Worm (Caenorhabditis elegans): ENCODE results near the gene T27E7.5.

The T27E7.5 gene

DNA sequence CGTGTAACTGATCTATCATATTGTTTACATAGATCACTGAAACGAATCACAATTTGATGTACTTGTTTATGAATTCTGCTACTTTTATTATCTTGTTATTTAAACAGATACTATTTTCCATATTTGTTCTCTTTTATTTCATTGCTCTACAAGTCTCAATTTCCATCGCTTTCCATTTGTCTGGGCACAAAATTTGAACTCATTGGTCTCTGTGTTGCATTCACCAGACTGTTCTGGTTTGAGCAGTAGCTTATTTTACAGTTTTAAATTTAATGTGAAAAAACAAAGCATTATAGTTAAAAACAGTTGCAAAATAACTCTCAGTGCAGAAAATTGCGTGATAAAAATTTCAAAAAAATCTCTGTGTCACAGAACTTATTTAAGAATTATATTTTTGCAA, 50.6 kb downstream of the T27E7.5 start:
- TF ChIP-seq fkh-10 (GFP tag; optimal IDR thresholded peaks at IDR 0.05) (no peak), lin-15B (tag; optimal IDR thresholded peaks at IDR 0.05) (no peak), ama-1 (optimal IDR thresholded peaks at IDR 0.05) (no peak), nfya-1 (tag; optimal IDR thresholded peaks at IDR 0.05; ENCODE audit: insufficient read depth) (no peak), ztf-4 (tag; optimal IDR thresholded peaks at IDR 0.05) (no peak), nhr-23 (tag; optimal IDR thresholded peaks at IDR 0.05) (no peak), nhr-67 (tag; optimal IDR thresholded peaks at IDR 0.05) (no peak), nhr-76 (tag; optimal IDR thresholded peaks at IDR 0.05) (no peak), ceh-9 (tag; optimal IDR thresholded peaks at IDR 0.05) (no peak), skn-1 (tag; optimal IDR thresholded peaks at IDR 0.05) (no peak)
